Fruit fly (Drosophila melanogaster) whole organism, prepupa: ENCODE results near the gene CG14205.

Experiments used
- CG16779 ChIP-seq: fragments of 200-800 bp; sonication (Bioruptor generic); optimal IDR thresholded peaks from 3 replicates; lab custom pipeline; 2017; ENCODE audit warnings: missing biosample characterization, mild to moderate bottlenecking, missing genetic modification characterization
- CG6808 ChIP-seq: fragments of 200-800 bp; sonication (Bioruptor generic); optimal IDR thresholded peaks from 3 replicates; lab custom pipeline; 2017; ENCODE audit warnings: missing biosample characterization, missing genetic modification characterization, mild to moderate bottlenecking, moderate library complexity, missing genetic modification reagents
- CG8319 ChIP-seq: fragments of 200-800 bp; sonication (Bioruptor generic); optimal IDR thresholded peaks from 3 replicates; lab custom pipeline; 2016; ENCODE audit warnings: missing biosample characterization, missing genetic modification characterization
- CG9139 ChIP-seq: fragments of 200-800 bp; sonication (Bioruptor generic); optimal IDR thresholded peaks from 3 replicates; lab custom pipeline; 2017; ENCODE audit warnings: missing biosample characterization, mild to moderate bottlenecking, missing genetic modification characterization
- Eip93F ChIP-seq: fragments of 200-800 bp; sonication (Bioruptor generic); optimal IDR thresholded peaks from 2 replicates; lab custom pipeline; 2016; ENCODE audit warnings: missing biosample characterization, mild to moderate bottlenecking, missing genetic modification characterization
- Hr39 ChIP-seq: fragments of 200-800 bp; sonication (Bioruptor generic); optimal IDR thresholded peaks from 2 replicates; lab custom pipeline; 2016; ENCODE audit warnings: missing biosample characterization, missing genetic modification characterization
- Lpt ChIP-seq: fragments of 200-800 bp; sonication (Bioruptor generic); optimal IDR thresholded peaks from 3 replicates; lab custom pipeline; 2016; ENCODE audit warnings: missing biosample characterization, missing genetic modification characterization
- Met ChIP-seq: fragments of 200-800 bp; sonication (Bioruptor generic); optimal IDR thresholded peaks from 3 replicates; lab custom pipeline; 2016; ENCODE audit warnings: missing biosample characterization, missing genetic modification characterization
- fkh ChIP-seq: fragments of 200-800 bp; sonication (Bioruptor generic); optimal IDR thresholded peaks from 3 replicates; lab custom pipeline; 2017; ENCODE audit warnings: missing biosample characterization, mild to moderate bottlenecking, missing genetic modification characterization, moderate library complexity
- topi ChIP-seq: fragments of 200-800 bp; sonication (Bioruptor generic); optimal IDR thresholded peaks from 3 replicates; lab custom pipeline; 2016; ENCODE audit warnings: missing biosample characterization, missing genetic modification characterization

dm6 chrX:19549570-19549969 is 42.8 kb upstream of the CG14205 start:
- TF ChIP-seq CG8319 (GFP tag; lab: Kevin White, UChicago) (no peak), Met (GFP tag; lab: Kevin White, UChicago) (no peak), Hr39 (GFP tag; lab: Kevin White, UChicago) (no peak), CG6808 (GFP tag; lab: Kevin White, UChicago) (no peak), Eip93F (GFP tag; lab: Kevin White, UChicago) (no peak), fkh (GFP tag; lab: Kevin White, UChicago) (no peak), CG16779 (no peak), CG9139 (no peak), topi (no peak), Lpt (GFP tag; lab: Kevin White, UChicago) (no peak)
